Fruit fly (Drosophila melanogaster): ENCODE results near the gene PIG-C.

DNA sequence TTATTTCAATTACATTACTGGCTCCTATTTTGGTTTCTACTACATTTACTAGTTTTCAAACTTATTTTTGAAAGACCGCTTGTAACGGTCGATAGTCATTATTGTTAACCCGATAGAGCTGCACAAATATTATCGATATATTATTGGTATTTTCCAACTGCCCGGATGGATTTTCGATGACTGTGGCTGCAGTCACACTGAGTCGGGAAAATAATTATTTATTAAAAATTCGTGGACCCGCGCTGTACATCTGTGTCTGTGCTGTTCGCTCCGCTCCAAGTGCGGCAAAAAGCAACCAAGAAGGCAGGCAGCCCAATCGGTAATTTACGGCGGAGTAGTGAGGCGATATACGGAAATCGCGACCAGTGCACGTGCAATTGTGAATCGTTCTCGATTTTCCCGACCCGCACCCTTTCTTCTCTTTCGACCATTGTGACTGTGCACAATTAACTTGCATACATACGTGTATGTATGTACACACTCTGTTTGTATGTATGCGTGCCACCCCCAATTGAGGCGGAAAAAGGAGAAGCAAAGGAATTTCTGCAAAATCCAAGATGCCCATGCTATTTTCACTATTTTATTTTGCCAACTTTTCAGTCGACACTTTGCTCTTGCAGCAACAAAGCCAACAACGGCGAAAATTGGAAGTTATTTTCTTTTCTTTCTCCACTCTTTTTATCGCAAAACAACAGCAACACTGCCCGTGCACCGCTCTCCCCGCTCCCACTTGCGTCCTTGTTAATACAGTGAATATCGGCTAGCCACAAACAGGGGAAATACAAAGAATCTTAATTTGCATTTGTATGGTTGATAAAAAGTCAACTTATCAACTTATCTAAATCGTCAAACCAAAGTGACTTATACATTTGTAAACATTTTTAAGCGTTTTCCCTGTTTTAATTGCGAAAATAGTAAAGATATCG lies 15.2 kb downstream of the PIG-C start, which contains the start of gene ZnT63C:
- TF ChIP-seq Ets98B (GFP tag; IDR thresholded peaks at IDR 0.05) (peak; percentile 18; the same call in 1 of the 2 replicates), CG12605 (GFP tag; IDR thresholded peaks at IDR 0.05) (peak; percentile 41), D1 (tag; optimal IDR thresholded peaks at IDR 0.05) (no peak), Pif1A (GFP tag; optimal IDR thresholded peaks at IDR 0.05) (peak; percentile 42), CG34367 (tag; optimal IDR thresholded peaks at IDR 0.05) (no peak)

Data from whole organism, pupa.